Worm (Caenorhabditis elegans): ENCODE data around the gene B0546.3.

DNA sequence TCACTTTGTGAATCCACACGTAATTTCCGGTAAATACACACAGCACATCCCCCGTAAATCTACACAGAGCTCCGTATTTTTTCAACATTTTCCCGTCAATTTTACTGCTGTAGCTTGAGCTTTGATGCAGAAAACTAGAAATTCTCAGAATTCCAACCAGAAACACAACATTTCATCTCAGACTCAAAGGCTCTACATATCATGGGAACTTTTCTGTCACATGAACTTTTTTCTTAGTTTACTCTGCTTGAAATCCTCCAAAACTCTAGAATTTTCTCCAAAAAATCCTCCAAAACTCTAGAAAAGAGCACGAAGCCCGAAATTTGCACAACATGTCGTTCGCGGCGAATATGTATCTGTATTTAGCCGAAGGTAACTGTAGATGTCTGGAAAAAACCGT is 19.4 kb downstream of the B0546.3 start, which contains the start of gene Y55H10A.2:
- TF ChIP-seq nhr-76 (tag; optimal IDR thresholded peaks at IDR 0.05) (no peak), elt-3 (tag; optimal IDR thresholded peaks at IDR 0.05) (no peak), cnd-1 (tag; optimal IDR thresholded peaks at IDR 0.05) (no peak), nhr-28 (tag; optimal IDR thresholded peaks at IDR 0.05) (no peak), lsy-2 (tag; optimal IDR thresholded peaks at IDR 0.05) (no peak), unc-39 (tag; optimal IDR thresholded peaks at IDR 0.05) (no peak), snpc-4 (tag; optimal IDR thresholded peaks at IDR 0.05) (no peak), nhr-12 (tag; optimal IDR thresholded peaks at IDR 0.05) (no peak), hlh-1 (tag; optimal IDR thresholded peaks at IDR 0.05) (no peak), zip-8 (tag; optimal IDR thresholded peaks at IDR 0.05) (no peak)
